Worm (Caenorhabditis elegans): ENCODE measurements around the gene C29E4.13.

C29E4.13 gene

ce11 chrIII:7937548-7937947 is 9.0 kb upstream of the C29E4.13 start, which contains the start of gene C29E4.10:
TSS of gene C29E4.10 (plus strand) at chrIII:7937848.
- no peak for TF ChIP-seq Y116A8C.19 (tag; optimal IDR thresholded peaks at IDR 0.05; ENCODE audit: borderline replicate concordance)
- no peak for TF ChIP-seq pqm-1 (tag; optimal IDR thresholded peaks at IDR 0.05)
- no peak for TF ChIP-seq alr-1 (tag; optimal IDR thresholded peaks at IDR 0.05; ENCODE audit: borderline replicate concordance)
- no peak for TF ChIP-seq lin-39 (tag; optimal IDR thresholded peaks at IDR 0.05)
- no peak for TF ChIP-seq pax-3 (tag; optimal IDR thresholded peaks at IDR 0.05)
- no peak for TF ChIP-seq dsc-1 (tag; optimal IDR thresholded peaks at IDR 0.05)
- no peak for TF ChIP-seq nhr-11 (tag; optimal IDR thresholded peaks at IDR 0.05)
- no peak for TF ChIP-seq unc-62 (GFP tag; optimal IDR thresholded peaks at IDR 0.05)
- TF ChIP-seq nhr-85 (tag), result no peak
- TF ChIP-seq nhr-77 (tag; optimal IDR thresholded peaks at IDR 0.05), result no peak
- no peak for TF ChIP-seq ces-1 (GFP tag; optimal IDR thresholded peaks at IDR 0.05)
- no peak for TF ChIP-seq nhr-28 (tag; optimal IDR thresholded peaks at IDR 0.05)
- no peak for TF ChIP-seq efl-3 (GFP tag; optimal IDR thresholded peaks at IDR 0.05)
- no peak for TF ChIP-seq nhr-90 (tag; optimal IDR thresholded peaks at IDR 0.05; ENCODE audit: poor library complexity)
- no peak for TF ChIP-seq ceh-82 (tag; optimal IDR thresholded peaks at IDR 0.05)
- TF ChIP-seq grh-1 (GFP tag; IDR thresholded peaks at IDR 0.05), result no peak
- no peak for TF ChIP-seq efl-1 (optimal IDR thresholded peaks at IDR 0.05)
- TF ChIP-seq efl-1 (GFP tag; optimal IDR thresholded peaks at IDR 0.05 in 1 of 2), result no peak

- no peak for TF ChIP-seq dsc-1 (tag; optimal IDR thresholded peaks at IDR 0.05)
- peak in 1 of 2 experiments; percentile 11 for TF ChIP-seq lin-35 (GFP tag; optimal IDR thresholded peaks at IDR 0.05)
Observed at ce11 chrIII:7933235-7933634, 4.7 kb upstream of the C29E4.13 start, which contains the start of gene ran-2. TSS of gene ran-2 (plus strand) at chrIII:7933535.

- TF ChIP-seq blmp-1 (tag; optimal IDR thresholded peaks at IDR 0.05) (peak; percentile 27), F16B12.6 (tag; optimal IDR thresholded peaks at IDR 0.05) (no peak)
Observed at ce11 chrIII:7925968-7926367, 2.5 kb downstream of the C29E4.13 start.

- no peak for TF ChIP-seq pax-3 (tag; optimal IDR thresholded peaks at IDR 0.05)
- TF ChIP-seq ces-1 (GFP tag; optimal IDR thresholded peaks at IDR 0.05), result no peak
Observed at ce11 chrIII:7924821-7925220, 3.7 kb downstream of the C29E4.13 start, which contains the start of gene tag-250. TSS of gene tag-250 (minus strand) at chrIII:7924921.

ce11 chrIII:7922207-7922606 is 6.3 kb downstream of the C29E4.13 start, which contains the start of gene C29E4.17:
TSS of gene C29E4.17 (plus strand) at chrIII:7922507.
- TF ChIP-seq vab-15 (tag; optimal IDR thresholded peaks at IDR 0.05), result no peak
- no peak for TF ChIP-seq nhr-28 (tag; optimal IDR thresholded peaks at IDR 0.05)
- TF ChIP-seq nhr-90 (tag; optimal IDR thresholded peaks at IDR 0.05; ENCODE audit: poor library complexity), result no peak
- no peak for TF ChIP-seq grh-1 (GFP tag; IDR thresholded peaks at IDR 0.05)
- TF ChIP-seq pax-3 (tag; optimal IDR thresholded peaks at IDR 0.05), result no peak
- no peak for TF ChIP-seq sup-37 (GFP tag; optimal IDR thresholded peaks at IDR 0.05)
- TF ChIP-seq aly-2 (tag; optimal IDR thresholded peaks at IDR 0.05), result no peak
- TF ChIP-seq skn-1 (tag; optimal IDR thresholded peaks at IDR 0.05), result no peak
- TF ChIP-seq C16A3.4 (tag; optimal IDR thresholded peaks at IDR 0.05), result no peak
- TF ChIP-seq C34B4.2 (tag; optimal IDR thresholded peaks at IDR 0.05), result no peak
- no peak for TF ChIP-seq pqm-1 (tag; optimal IDR thresholded peaks at IDR 0.05)
- TF ChIP-seq ets-5 (GFP tag; IDR thresholded peaks at IDR 0.05), result no peak
- TF ChIP-seq jun-1 (tag; optimal IDR thresholded peaks at IDR 0.05), result no peak

DNA sequence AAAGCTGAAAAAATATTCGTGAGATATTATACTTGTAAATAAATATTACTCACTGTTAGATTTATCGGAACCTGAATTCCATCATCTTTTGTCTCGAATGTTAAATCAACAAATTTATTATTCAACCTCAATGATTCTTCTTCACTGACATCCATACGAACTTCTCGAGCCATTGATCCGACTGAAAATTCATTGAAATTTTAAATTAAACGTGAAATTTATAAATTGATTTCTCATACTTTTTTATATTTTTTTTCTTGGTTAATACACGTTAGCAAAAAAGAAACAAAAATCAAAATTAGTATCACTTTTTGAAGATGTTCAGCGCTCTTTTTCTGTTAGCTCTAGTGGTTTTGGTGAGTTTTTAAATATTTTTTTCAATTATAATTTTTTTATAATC is 8.7 kb downstream of the C29E4.13 start, which contains the start of gene C29E4.14:
Gene C29E4.14 (plus strand): TSS at position 301 of the 400 bp plus-strand sequence.
- TF ChIP-seq elt-3 (tag; optimal IDR thresholded peaks at IDR 0.05) (no peak), egl-27 (tag; optimal IDR thresholded peaks at IDR 0.05) (no peak), grh-1 (GFP tag; IDR thresholded peaks at IDR 0.05) (no peak), unc-62 (GFP tag; optimal IDR thresholded peaks at IDR 0.05) (no peak), unc-30 (tag; optimal IDR thresholded peaks at IDR 0.05) (no peak), lin-14 (GFP tag; optimal IDR thresholded peaks at IDR 0.05) (no peak), snpc-4 (tag; optimal IDR thresholded peaks at IDR 0.05) (no peak), ztf-4 (tag; optimal IDR thresholded peaks at IDR 0.05) (no peak), ceh-63 (GFP tag; optimal IDR thresholded peaks at IDR 0.05) (no peak)
